Worm (Caenorhabditis elegans): ENCODE data around the gene egas-4.

egas-4 gene

ce11 chrIV:7447556-7447955, 50.1 kb downstream of the egas-4 start, which contains the start of gene B0496.2:
B0496.2 (plus strand) TSS chrIV:7447856.
- TF ChIP-seq ztf-11 (tag; optimal IDR thresholded peaks at IDR 0.05) (no peak), elt-1 (tag; optimal IDR thresholded peaks at IDR 0.05) (no peak), sma-3 (GFP tag; optimal IDR thresholded peaks at IDR 0.05) (no peak), peb-1 (tag; optimal IDR thresholded peaks at IDR 0.05) (no peak), mdl-1 (tag; optimal IDR thresholded peaks at IDR 0.05) (no peak), ceh-82 (tag; optimal IDR thresholded peaks at IDR 0.05) (no peak), F13H6.1 (tag; optimal IDR thresholded peaks at IDR 0.05) (no peak), gmeb-1 (tag; optimal IDR thresholded peaks at IDR 0.05) (no peak), dmd-4 (tag; optimal IDR thresholded peaks at IDR 0.05) (no peak), ztf-1 (GFP tag; conservative IDR thresholded peaks at IDR 0.05) (no peak), lin-39 (tag; optimal IDR thresholded peaks at IDR 0.05) (no peak), alr-1 (tag; optimal IDR thresholded peaks at IDR 0.05) (no peak), skn-1 (tag; optimal IDR thresholded peaks at IDR 0.05) (no peak), Y55F3AM.14 (GFP tag; optimal IDR thresholded peaks at IDR 0.05) (no peak)

ce11 chrIV:7445995-7446394, 51.7 kb downstream of the egas-4 start, which contains the start of gene B0496.1:
B0496.1 (plus strand) TSS chrIV:7446295.
- no peak for TF ChIP-seq dmd-4 (tag; optimal IDR thresholded peaks at IDR 0.05)
- TF ChIP-seq ztf-1 (GFP tag; conservative IDR thresholded peaks at IDR 0.05): no peak
- no peak for TF ChIP-seq lsy-2 (tag; optimal IDR thresholded peaks at IDR 0.05)
- TF ChIP-seq nhr-23 (tag; optimal IDR thresholded peaks at IDR 0.05): no peak
- no peak for TF ChIP-seq nhr-6 (tag; optimal IDR thresholded peaks at IDR 0.05)
- TF ChIP-seq sma-3 (GFP tag; optimal IDR thresholded peaks at IDR 0.05): no peak
- TF ChIP-seq nhr-12 (tag; optimal IDR thresholded peaks at IDR 0.05): no peak
- no peak for TF ChIP-seq ZK546.5 (tag; optimal IDR thresholded peaks at IDR 0.05)
- TF ChIP-seq peb-1 (tag; optimal IDR thresholded peaks at IDR 0.05): no peak
- no peak for TF ChIP-seq nhr-10 (tag; optimal IDR thresholded peaks at IDR 0.05)
- no peak for TF ChIP-seq mdl-1 (tag; optimal IDR thresholded peaks at IDR 0.05)
- no peak for TF ChIP-seq ceh-16 (tag; optimal IDR thresholded peaks at IDR 0.05)
- TF ChIP-seq egl-27 (tag; optimal IDR thresholded peaks at IDR 0.05): no peak
- no peak for TF ChIP-seq F13H6.1 (tag; optimal IDR thresholded peaks at IDR 0.05)
- TF ChIP-seq mbf-1 (tag; optimal IDR thresholded peaks at IDR 0.05): no peak
- TF ChIP-seq blmp-1 (tag; optimal IDR thresholded peaks at IDR 0.05; ENCODE audit: insufficient read depth): no peak
- TF ChIP-seq ztf-4 (tag; optimal IDR thresholded peaks at IDR 0.05): no peak
- no peak for TF ChIP-seq lin-39 (tag; optimal IDR thresholded peaks at IDR 0.05)
- no peak for TF ChIP-seq nhr-21 (tag; optimal IDR thresholded peaks at IDR 0.05)

ce11 chrIV:7445236-7445635, 52.4 kb downstream of the egas-4 start, which contains the start of gene valv-1:
valv-1 (minus strand) TSS chrIV:7445336.
- peak; percentile 28 for TF ChIP-seq fos-1 (tag; optimal IDR thresholded peaks at IDR 0.05)
- TF ChIP-seq lsy-2 (tag; optimal IDR thresholded peaks at IDR 0.05): no peak
